Fruit fly (Drosophila melanogaster) whole organism, pupa: ENCODE data around the gene CG32407.

Experiments used
- CG10348 ChIP-seq: fragments of 200-800 bp; sonication (Bioruptor generic); IDR thresholded peaks from 2 replicates; pipeline ENCODE4 v1.3.6; 2022; ENCODE audit warnings: missing biosample characterization, missing genetic modification characterization
- CG13204 ChIP-seq: fragments of 200-800 bp; sonication (Bioruptor generic); optimal IDR thresholded peaks from 2 replicates; lab custom pipeline; 2018; ENCODE audit warnings: missing biosample characterization, mild to moderate bottlenecking, missing genetic modification characterization, moderate library complexity
- CG15710 ChIP-seq: fragments of 200-800 bp; sonication (Bioruptor generic); optimal IDR thresholded peaks from 2 replicates; lab custom pipeline; 2018; ENCODE audit warnings: missing biosample characterization, mild to moderate bottlenecking, missing genetic modification characterization, moderate library complexity
- CG4496 ChIP-seq: fragments of 200-800 bp; sonication (Bioruptor generic); IDR thresholded peaks from 3 replicates; pipeline ENCODE4 v1.3.6; 2022; ENCODE audit warnings: missing biosample characterization, missing genetic modification characterization
- CG8301 ChIP-seq: fragments of 200-800 bp; sonication (Bioruptor generic); optimal IDR thresholded peaks from 2 replicates; lab custom pipeline; 2018; ENCODE audit warnings: missing biosample characterization, mild to moderate bottlenecking, missing genetic modification characterization
- EcR ChIP-seq: fragments of 200-800 bp; sonication (Bioruptor generic); optimal IDR thresholded peaks from 3 replicates; lab custom pipeline; 2019; ENCODE audit warnings: missing biosample characterization, missing genetic modification characterization, mild to moderate bottlenecking, moderate library complexity, missing genetic modification reagents
- gl ChIP-seq: fragments of 200-800 bp; sonication (Bioruptor generic); optimal IDR thresholded peaks from 2 replicates; lab custom pipeline; 2018; ENCODE audit warnings: missing biosample characterization, mild to moderate bottlenecking, missing genetic modification characterization

DNA sequence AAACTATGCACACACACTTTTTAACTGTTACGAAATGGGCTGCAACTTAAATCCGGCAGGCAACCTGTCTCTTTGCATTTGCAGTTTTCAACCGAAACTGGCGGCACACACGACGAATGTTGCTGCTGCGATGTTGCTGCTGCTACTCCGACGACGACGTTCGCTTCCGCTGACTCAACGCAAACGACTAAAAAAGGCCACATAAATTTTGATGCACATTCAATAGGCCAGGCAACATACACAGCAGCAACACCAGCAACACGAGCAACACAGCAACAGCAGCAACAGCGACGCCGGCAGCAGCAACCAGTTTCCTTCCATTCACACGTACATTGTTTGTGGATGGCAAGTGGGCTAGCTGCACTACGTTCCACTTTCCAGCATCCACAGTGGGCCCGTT lies 28.6 kb downstream of the CG32407 start, which contains the start of gene Egfrap:
- peak; percentile 14 for TF ChIP-seq EcR (GFP tag; lab: Kevin White, UChicago)
- no peak for TF ChIP-seq CG10348 (GFP tag; lab: Robert Waterston, UW)
- TF ChIP-seq gl (tag; lab: Kevin White, UChicago): no peak
- TF ChIP-seq CG8301 (tag; lab: Kevin White, UChicago): no peak
- peak; percentile 50; the same call in 1 of the 3 replicates for TF ChIP-seq CG4496
- TF ChIP-seq CG15710: no peak
- TF ChIP-seq CG13204 (GFP tag; lab: Kevin White, UChicago): peak; percentile 36
